Worm (Caenorhabditis elegans): ENCODE measurements around the gene F58A6.1.

The F58A6.1 gene

DNA sequence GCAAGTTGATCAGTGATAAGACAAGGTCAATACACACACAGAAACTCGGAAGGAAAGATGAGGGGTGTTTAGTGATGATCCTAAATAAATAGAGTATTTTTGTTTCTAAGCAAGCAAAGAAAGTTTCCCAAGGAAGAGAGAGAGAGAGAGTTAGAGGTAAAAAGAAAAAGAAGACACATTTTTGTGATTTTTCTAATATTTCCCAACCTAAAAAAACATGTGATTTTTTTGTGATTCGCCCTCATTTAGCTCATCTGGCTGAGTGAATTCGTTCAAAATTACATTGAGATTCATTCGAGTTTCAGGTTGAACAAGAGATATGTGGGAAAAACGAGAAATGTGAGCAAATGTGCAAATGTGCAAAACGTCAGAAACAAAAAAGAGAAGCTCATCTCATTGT is 8.1 kb downstream of the F58A6.1 start, which contains the start of gene srb-16:
Gene srb-16, minus strand, starts transcription at position 101 of the 400 bp plus-strand sequence.
- no peak for TF ChIP-seq ceh-88 (GFP tag; IDR thresholded peaks at IDR 0.05)
- TF ChIP-seq fkh-4 (tag; optimal IDR thresholded peaks at IDR 0.05; ENCODE audit: borderline replicate concordance), result no peak
- TF ChIP-seq unc-30 (tag; optimal IDR thresholded peaks at IDR 0.05), result no peak
- TF ChIP-seq snpc-4 (tag; optimal IDR thresholded peaks at IDR 0.05), result no peak
- no peak for TF ChIP-seq pag-3 (tag; optimal IDR thresholded peaks at IDR 0.05; ENCODE audit: borderline replicate concordance, insufficient read depth)
- no peak for TF ChIP-seq unc-130 (tag; optimal IDR thresholded peaks at IDR 0.05)
- TF ChIP-seq nhr-12 (tag; optimal IDR thresholded peaks at IDR 0.05), result no peak
- no peak for TF ChIP-seq unc-62 (GFP tag; optimal IDR thresholded peaks at IDR 0.05)
- TF ChIP-seq elt-2 (tag; optimal IDR thresholded peaks at IDR 0.05), result no peak
- no peak for TF ChIP-seq xbp-1 (tag; optimal IDR thresholded peaks at IDR 0.05)
- no peak for TF ChIP-seq skn-1 (tag; optimal IDR thresholded peaks at IDR 0.05)
- no peak for TF ChIP-seq egl-27 (tag; optimal IDR thresholded peaks at IDR 0.05)
- TF ChIP-seq pax-3 (tag; optimal IDR thresholded peaks at IDR 0.05), result no peak
- TF ChIP-seq mdl-1 (tag; optimal IDR thresholded peaks at IDR 0.05), result no peak
- TF ChIP-seq lin-35 (GFP tag; optimal IDR thresholded peaks at IDR 0.05), result no peak
- no peak for TF ChIP-seq sup-37 (GFP tag; optimal IDR thresholded peaks at IDR 0.05)

ce11 chrII:5154540-5154939 is 11.8 kb downstream of the F58A6.1 start, which contains the start of gene srb-12:
Gene srb-12 (minus strand): TSS chrII:5154640.
- TF ChIP-seq ama-1 (optimal IDR thresholded peaks at IDR 0.05) (no peak), ceh-82 (tag; optimal IDR thresholded peaks at IDR 0.05) (no peak), nhr-20 (tag; optimal IDR thresholded peaks at IDR 0.05) (no peak)

- TF ChIP-seq unc-98 (GFP tag; IDR thresholded peaks at IDR 0.05), result no peak
- TF ChIP-seq unc-30 (tag; optimal IDR thresholded peaks at IDR 0.05), result no peak
- no peak for TF ChIP-seq skn-1 (tag; optimal IDR thresholded peaks at IDR 0.05)
- TF ChIP-seq nhr-12 (tag; optimal IDR thresholded peaks at IDR 0.05), result no peak
- TF ChIP-seq snpc-4 (tag; optimal IDR thresholded peaks at IDR 0.05), result no peak
- TF ChIP-seq tlp-1 (tag; optimal IDR thresholded peaks at IDR 0.05), result no peak
- TF ChIP-seq unc-130 (tag; optimal IDR thresholded peaks at IDR 0.05), result no peak
- TF ChIP-seq nhr-90 (tag; optimal IDR thresholded peaks at IDR 0.05; ENCODE audit: poor library complexity), result no peak
- TF ChIP-seq ztf-11 (tag; optimal IDR thresholded peaks at IDR 0.05), result no peak
- no peak for TF ChIP-seq ces-1 (GFP tag; optimal IDR thresholded peaks at IDR 0.05)
- TF ChIP-seq C04F5.9 (tag; optimal IDR thresholded peaks at IDR 0.05), result no peak
- TF ChIP-seq nhr-19 (GFP tag; conservative IDR thresholded peaks at IDR 0.05), result no peak
- no peak for TF ChIP-seq ets-5 (GFP tag; IDR thresholded peaks at IDR 0.05)
- TF ChIP-seq sox-4 (tag; optimal IDR thresholded peaks at IDR 0.05), result no peak
- no peak for TF ChIP-seq efl-1 (optimal IDR thresholded peaks at IDR 0.05)
- no peak for TF ChIP-seq efl-1 (GFP tag; optimal IDR thresholded peaks at IDR 0.05 in 1 of 2)
Observed at ce11 chrII:5156983-5157382, 14.3 kb downstream of the F58A6.1 start, which contains the start of gene msp-45. Gene msp-45 (minus strand): TSS chrII:5157083.

DNA sequence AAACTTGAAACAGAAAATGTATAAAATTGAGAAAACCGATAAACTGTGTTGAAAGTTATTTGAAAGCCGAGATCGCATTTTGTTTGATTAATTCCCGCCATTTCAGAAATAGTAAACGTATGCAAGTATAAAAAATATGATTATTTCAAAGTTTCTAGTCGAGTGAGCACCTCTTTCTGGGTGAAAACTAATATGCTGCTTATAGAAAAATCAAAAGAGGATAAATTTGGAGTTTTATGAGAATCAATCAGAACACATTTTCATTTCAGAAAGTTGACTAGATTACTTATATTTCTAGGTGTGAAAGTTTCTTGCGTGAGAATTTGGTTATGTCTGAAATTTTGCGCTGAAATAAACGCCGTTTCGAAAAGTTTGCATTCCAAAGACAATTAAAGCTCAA is 14.8 kb downstream of the F58A6.1 start, which contains the start of gene srb-13:
Gene srb-13, minus strand, starts transcription at position 101 of the 400 bp plus-strand sequence.
- TF ChIP-seq ceh-82 (tag; optimal IDR thresholded peaks at IDR 0.05) (no peak), grh-1 (GFP tag; IDR thresholded peaks at IDR 0.05) (no peak), lin-39 (tag; optimal IDR thresholded peaks at IDR 0.05) (no peak), vab-15 (tag; optimal IDR thresholded peaks at IDR 0.05) (no peak), blmp-1 (tag; optimal IDR thresholded peaks at IDR 0.05) (no peak), unc-86 (tag; optimal IDR thresholded peaks at IDR 0.05) (no peak), fos-1 (tag; optimal IDR thresholded peaks at IDR 0.05) (no peak), aly-2 (tag; optimal IDR thresholded peaks at IDR 0.05) (no peak), fkh-10 (GFP tag; optimal IDR thresholded peaks at IDR 0.05) (no peak), ama-1 (optimal IDR thresholded peaks at IDR 0.05) (no peak)
